Fruit fly (Drosophila melanogaster) whole organism, embryonic: ENCODE measurements around the gene Mcm5.

Experiments used
- CG11093 ChIP-seq: fragments of 200-800 bp; sonication (Bioruptor generic); IDR thresholded peaks from 3 replicates; pipeline ENCODE4 v1.3.6; 2022; ENCODE audit warnings: missing biosample characterization, missing genetic modification characterization
- CG11560 ChIP-seq: fragments of 200-800 bp; sonication (Bioruptor generic); IDR thresholded peaks from 3 replicates; pipeline ENCODE4 v1.3.6; 2022; ENCODE audit warnings: missing biosample characterization, missing genetic modification characterization
- CG12104 ChIP-seq: fragments of 200-800 bp; sonication (Bioruptor generic); optimal IDR thresholded peaks from 3 replicates; lab custom pipeline; 2016; ENCODE audit warnings: missing biosample characterization, missing genetic modification characterization
- CG12155 ChIP-seq: fragments of 200-800 bp; sonication (Bioruptor generic); optimal IDR thresholded peaks from 3 replicates; lab custom pipeline; 2016; ENCODE audit warnings: missing biosample characterization, missing genetic modification characterization
- CG1233 ChIP-seq: fragments of 200-800 bp; sonication (Bioruptor generic); optimal IDR thresholded peaks from 4 replicates; lab custom pipeline; 2018; ENCODE audit warnings: missing biosample characterization, mild to moderate bottlenecking, missing genetic modification characterization
- CG16779 ChIP-seq: fragments of 200-800 bp; sonication (Bioruptor generic); IDR thresholded peaks from 2 replicates; pipeline ENCODE4 v1.3.6; 2022; ENCODE audit warnings: missing biosample characterization, missing genetic modification characterization
- CG17186 ChIP-seq: fragments of 200-800 bp; sonication (Bioruptor generic); optimal IDR thresholded peaks from 3 replicates; lab custom pipeline; 2017; ENCODE audit warnings: missing biosample characterization, missing genetic modification reagents, missing genetic modification characterization
- CG30020 ChIP-seq: fragments of 200-800 bp; optimal IDR thresholded peaks from 2 replicates; lab custom pipeline; 2019; ENCODE audit warnings: missing biosample characterization, mild to moderate bottlenecking, missing genetic modification characterization, moderate library complexity
- CG3065 ChIP-seq: fragments of 200-800 bp; sonication (Bioruptor generic); optimal IDR thresholded peaks from 2 replicates; lab custom pipeline; 2016; ENCODE audit warnings: missing biosample characterization, missing genetic modification characterization
- CG3407 ChIP-seq: fragments of 200-800 bp; sonication (Bioruptor generic); optimal IDR thresholded peaks from 2 replicates; lab custom pipeline; 2018; ENCODE audit warnings: missing biosample characterization, mild to moderate bottlenecking, missing genetic modification characterization
- CG6791 ChIP-seq: fragments of 200-800 bp; sonication (Bioruptor generic); IDR thresholded peaks from 3 replicates; pipeline ENCODE4 v1.3.6; 2022; ENCODE audit warnings: missing biosample characterization, missing genetic modification characterization; ENCODE audit not compliant: partially characterized antibody
- CG7987 ChIP-seq: fragments of 200-800 bp; sonication (Bioruptor generic); optimal IDR thresholded peaks from 2 replicates; lab custom pipeline; 2018; ENCODE audit warnings: missing biosample characterization, mild to moderate bottlenecking, missing genetic modification characterization, moderate library complexity
- CG8359 ChIP-seq: fragments of 200-800 bp; sonication (Bioruptor generic); optimal IDR thresholded peaks from 2 replicates; lab custom pipeline; 2017; ENCODE audit warnings: missing biosample characterization, mild to moderate bottlenecking, missing genetic modification characterization, borderline replicate concordance
- CG9609 ChIP-seq: fragments of 200-800 bp; sonication (Bioruptor generic); optimal IDR thresholded peaks from 3 replicates; lab custom pipeline; 2016; ENCODE audit warnings: missing biosample characterization, missing genetic modification characterization
- CrebB ChIP-seq: fragments of 200-800 bp; sonication (Bioruptor generic); optimal IDR thresholded peaks from 3 replicates; lab custom pipeline; 2018; ENCODE audit warnings: missing biosample characterization, mild to moderate bottlenecking, missing genetic modification characterization
- Dad ChIP-seq: fragments of 200-800 bp; sonication (Bioruptor generic); optimal IDR thresholded peaks from 3 replicates; lab custom pipeline; 2016; ENCODE audit warnings: missing biosample characterization, missing genetic modification characterization
- Dll ChIP-seq: fragments of 200-800 bp; sonication (Bioruptor generic); IDR thresholded peaks from 4 replicates; pipeline ENCODE4 v1.3.6; 2022; ENCODE audit warnings: missing biosample characterization, missing genetic modification characterization; ENCODE audit not compliant: partially characterized antibody
- Fer2 ChIP-seq: fragments of 200-800 bp; sonication (Bioruptor generic); optimal IDR thresholded peaks from 2 replicates; lab custom pipeline; 2018; ENCODE audit warnings: missing biosample characterization, mild to moderate bottlenecking, missing genetic modification characterization, moderate library complexity
- Fer3 ChIP-seq: fragments of 200-800 bp; sonication (Bioruptor generic); optimal IDR thresholded peaks from 2 replicates; lab custom pipeline; 2018; ENCODE audit warnings: missing biosample characterization, mild to moderate bottlenecking, missing genetic modification characterization, moderate library complexity
- Mad ChIP-seq: fragments of 200-800 bp; sonication (Bioruptor generic); optimal IDR thresholded peaks from 2 replicates; lab custom pipeline; 2016; ENCODE audit warnings: missing biosample characterization, missing genetic modification characterization
- Mes4 ChIP-seq: fragments of 200-800 bp; sonication (Bioruptor generic); optimal IDR thresholded peaks from 2 replicates; lab custom pipeline; 2016; ENCODE audit warnings: missing biosample characterization, missing genetic modification characterization
- Nf-YA ChIP-seq: fragments of 200-800 bp; sonication (Bioruptor generic); IDR thresholded peaks from 2 replicates; pipeline ENCODE4 v1.3.6; 2022; ENCODE audit warnings: missing biosample characterization, missing genetic modification characterization
- Ptx1 ChIP-seq: fragments of 200-800 bp; sonication (Bioruptor generic); IDR thresholded peaks from 2 replicates; pipeline ENCODE4 v1.3.6; 2022; ENCODE audit warnings: missing biosample characterization, missing genetic modification characterization
- Sox100B ChIP-seq: fragments of 200-800 bp; sonication (Bioruptor generic); optimal IDR thresholded peaks from 3 replicates; lab custom pipeline; 2018; ENCODE audit warnings: missing biosample characterization, mild to moderate bottlenecking, missing genetic modification characterization
- Spps ChIP-seq: fragments of 200-800 bp; sonication (Bioruptor generic); optimal IDR thresholded peaks from 2 replicates; lab custom pipeline; 2018; ENCODE audit warnings: missing biosample characterization, mild to moderate bottlenecking, missing genetic modification characterization
- Sry-β ChIP-seq: fragments of 200-800 bp; sonication (Bioruptor generic); optimal IDR thresholded peaks from 2 replicates; lab custom pipeline; 2018; ENCODE audit warnings: missing biosample characterization, mild to moderate bottlenecking, missing genetic modification characterization, moderate library complexity
- abd-A ChIP-seq: fragments of 200-800 bp; sonication (Bioruptor generic); optimal IDR thresholded peaks from 3 replicates; lab custom pipeline; 2019; ENCODE audit warnings: missing biosample characterization, mild to moderate bottlenecking, missing genetic modification characterization, moderate library complexity
- bigmax ChIP-seq: fragments of 200-800 bp; sonication (Bioruptor generic); optimal IDR thresholded peaks from 2 replicates; lab custom pipeline; 2018; ENCODE audit warnings: missing biosample characterization, mild to moderate bottlenecking, missing genetic modification characterization
- esg ChIP-seq: fragments of 200-800 bp; sonication (Bioruptor generic); conservative IDR thresholded peaks from 2 replicates; pipeline ENCODE4 v1.3.6; 2022; ENCODE audit warnings: missing biosample characterization, missing genetic modification characterization
- gsb ChIP-seq: fragments of 200-800 bp; sonication (Bioruptor generic); IDR thresholded peaks from 2 replicates; pipeline ENCODE4 v1.3.6; 2022; ENCODE audit warnings: missing biosample characterization, missing genetic modification characterization
- h ChIP-seq: fragments of >200 bp; optimal IDR thresholded peaks from 2 replicates; lab custom pipeline; 2017
- hth ChIP-seq: fragments of >200 bp; optimal IDR thresholded peaks from 2 replicates; lab custom pipeline; 2017; ENCODE audit warnings: inconsistent platforms
- kni ChIP-seq: fragments of 200-800 bp; sonication (Bioruptor generic); optimal IDR thresholded peaks from 3 replicates; lab custom pipeline; 2017; ENCODE audit warnings: mild to moderate bottlenecking, missing biosample characterization, missing genetic modification reagents, missing genetic modification characterization
- lola ChIP-seq, 3 experiments: fragments of >200 bp in 2 of 3; fragments of 200-800 bp in 1 of 3; sonication (Bioruptor generic) in 1 of 3; optimal IDR thresholded peaks; 2 replicates each; lab custom pipeline; 2017 to 2019; ENCODE audit warnings: missing biosample characterization in 3 of 3, missing genetic modification characterization in 3 of 3, mild to moderate bottlenecking in 1 of 3, moderate library complexity in 1 of 3
- nerfin-1 ChIP-seq: fragments of 200-800 bp; sonication (Bioruptor generic); optimal IDR thresholded peaks from 3 replicates; lab custom pipeline; 2019; ENCODE audit warnings: missing biosample characterization, mild to moderate bottlenecking, missing genetic modification characterization, moderate library complexity
- prd ChIP-seq, 3 experiments: fragments of >200 bp in 2 of 3; fragments of 200-800 bp in 1 of 3; sonication (Bioruptor generic) in 1 of 3; optimal IDR thresholded peaks in 2 of 3; IDR thresholded peaks in 1 of 3; 2 replicates in 2 of 3; 3 replicates in 1 of 3; pipeline versions ENCODE4 v1.3.6 to Lab custom; 2017 to 2022; ENCODE audit warnings: missing biosample characterization in 1 of 3, missing genetic modification characterization in 1 of 3
- psq ChIP-seq: fragments of 200-800 bp; sonication (Bioruptor generic); optimal IDR thresholded peaks from 2 replicates; lab custom pipeline; 2017; ENCODE audit warnings: missing biosample characterization, missing genetic modification characterization
- sc ChIP-seq, 3 experiments: fragments of >200 bp in 2 of 3; fragments of 200-800 bp in 1 of 3; sonication (Bioruptor generic) in 1 of 3; optimal IDR thresholded peaks; 2 replicates in 2 of 3; 3 replicates in 1 of 3; lab custom pipeline; 2017; ENCODE audit warnings: mild to moderate bottlenecking in 1 of 3, missing biosample characterization in 1 of 3, missing genetic modification characterization in 1 of 3, missing genetic modification reagents in 1 of 3
- sens ChIP-seq: fragments of 200-800 bp; sonication (Bioruptor generic); peaks from one replicate; lab custom pipeline; 2016; ENCODE audit warnings: missing biosample characterization, missing genetic modification characterization
- seq ChIP-seq: fragments of 200-800 bp; sonication (Bioruptor generic); IDR thresholded peaks from 2 replicates; pipeline ENCODE4 v1.3.6; 2022; ENCODE audit warnings: missing biosample characterization, missing genetic modification characterization
- shn ChIP-seq: fragments of 200-800 bp; sonication (Bioruptor generic); optimal IDR thresholded peaks from 3 replicates; lab custom pipeline; 2016; ENCODE audit warnings: missing biosample characterization, missing genetic modification characterization
- sqz ChIP-seq: fragments of 200-800 bp; sonication (Bioruptor generic); optimal IDR thresholded peaks from 3 replicates; lab custom pipeline; 2018; ENCODE audit warnings: missing biosample characterization, mild to moderate bottlenecking, missing genetic modification characterization
- tna ChIP-seq: fragments of 200-800 bp; sonication (Bioruptor generic); IDR thresholded peaks from 2 replicates; pipeline ENCODE4 v1.3.6; 2022; ENCODE audit warnings: missing biosample characterization, missing genetic modification characterization; ENCODE audit not compliant: partially characterized antibody
- toy ChIP-seq: fragments of 200-800 bp; sonication (Bioruptor generic); IDR thresholded peaks from 2 replicates; pipeline ENCODE4 v1.3.6; 2022; ENCODE audit warnings: missing biosample characterization, missing genetic modification characterization
- unc-4 ChIP-seq: fragments of 200-800 bp; sonication (Bioruptor generic); IDR thresholded peaks from 2 replicates; pipeline ENCODE4 v1.3.6; 2022; ENCODE audit warnings: missing biosample characterization, missing genetic modification characterization; ENCODE audit not compliant: partially characterized antibody
- vvl ChIP-seq: fragments of 200-800 bp; sonication (Bioruptor generic); IDR thresholded peaks from 2 replicates; pipeline ENCODE4 v1.3.6; 2022; ENCODE audit warnings: missing biosample characterization, missing genetic modification characterization
- zen ChIP-seq: fragments of 200-800 bp; sonication (Bioruptor generic); optimal IDR thresholded peaks from 3 replicates; lab custom pipeline; 2018; ENCODE audit warnings: missing biosample characterization, mild to moderate bottlenecking, missing genetic modification characterization, moderate library complexity

The Mcm5 gene

DNA sequence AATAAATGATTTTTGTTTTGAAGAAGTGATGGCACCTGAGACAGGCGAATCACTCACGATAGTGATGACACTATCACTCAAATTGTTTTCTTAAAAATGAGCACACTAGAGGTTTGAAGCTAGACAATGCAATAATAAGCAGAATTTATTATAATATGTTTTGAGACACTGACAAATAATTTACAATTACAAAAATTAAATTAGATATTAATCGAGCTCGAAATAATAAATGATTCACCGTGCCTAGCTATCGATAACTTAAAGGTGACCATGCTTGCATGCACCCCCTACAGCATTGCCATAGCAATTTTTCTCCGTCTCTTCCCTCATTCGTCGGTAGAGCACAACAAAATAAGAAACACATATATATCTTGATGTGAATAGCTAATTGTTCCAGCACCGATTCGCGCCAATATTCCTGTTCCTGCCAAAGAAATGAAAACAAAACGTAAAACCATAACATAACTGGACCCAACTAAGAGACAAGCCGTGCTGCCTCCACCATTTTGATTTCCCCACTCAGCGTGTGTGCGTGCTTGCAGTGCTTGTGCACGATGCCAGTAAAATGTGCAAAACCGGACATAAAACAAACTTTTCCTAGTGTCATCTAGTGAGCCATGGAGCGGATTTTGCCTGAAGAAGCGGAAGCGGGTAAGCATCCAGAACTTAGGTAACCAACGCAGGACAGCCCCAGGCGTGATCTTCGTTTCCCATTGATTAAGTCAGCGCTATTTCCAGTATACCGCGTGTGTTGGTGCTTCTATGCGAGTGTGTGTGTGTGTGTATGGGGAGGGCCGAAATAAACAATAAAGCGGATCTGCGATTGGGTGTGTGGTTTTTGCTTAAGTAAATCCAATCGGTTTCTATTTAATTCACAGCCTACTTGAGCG is 27.1 kb upstream of the Mcm5 start, which contains the start of the genes MED7 and Cap-H2 (continued):
- TF ChIP-seq Fer3 (tag; lab: Kevin White, UChicago) (peak; percentile 62), Dll (peak; percentile 100), gsb (GFP tag; lab: Robert Waterston, UW) (0 out of 2 replicates have a peak, but pooled peaks have one; percentile 16), nerfin-1 (tag; lab: Kevin White, UChicago) (peak; percentile 75), Ptx1 (GFP tag; lab: Robert Waterston, UW) (peak; percentile 89), Sry-β (no peak), h (no peak), CG3407 (GFP tag; lab: Kevin White, UChicago) (peak; percentile 58), Mad (GFP tag; lab: Kevin White, UChicago) (peak; percentile 80), Fer2 (tag; lab: Kevin White, UChicago) (peak; percentile 81), tna (GFP tag; lab: Robert Waterston, UW) (peak; percentile 91), CG7987 (GFP tag; lab: Kevin White, UChicago) (peak; percentile 19), esg (peak; percentile 78), CG30020 (tag; lab: Kevin White, UChicago) (peak; percentile 74), CG12104 (peak; percentile 32), CG3065 (GFP tag; lab: Kevin White, UChicago) (peak; percentile 48), Dad (GFP tag; lab: Kevin White, UChicago) (peak; percentile 65), CG17186 (GFP tag; lab: Kevin White, UChicago) (peak; percentile 69), toy (GFP tag; lab: Robert Waterston, UW) (no peak), CrebB (tag; lab: Kevin White, UChicago) (peak; percentile 33), vvl (peak; percentile 88), hth (lab: Kevin White, UChicago) (no peak), CG12155 (GFP tag; lab: Kevin White, UChicago) (peak; percentile 85), unc-4 (GFP tag; lab: Robert Waterston, UW) (peak; percentile 98), CG6791 (GFP tag; lab: Robert Waterston, UW) (peak; percentile 92), Mes4 (peak; percentile 53), lola (GFP tag; optimal IDR thresholded peaks at IDR 0.05; lab: Kevin White, UChicago) (peak in 2 of 3 experiments; percentile 29 to 79), sens (GFP tag; lab: Kevin White, UChicago) (peak; percentile 97), CG1233 (peak; percentile 59), CG11093 (GFP tag; lab: Robert Waterston, UW) (peak; percentile 74), shn (GFP tag; lab: Kevin White, UChicago) (peak; percentile 73), Nf-YA (GFP tag; lab: Robert Waterston, UW) (peak; percentile 17; the same call in 1 of the 2 replicates), CG9609 (GFP tag; lab: Kevin White, UChicago) (peak; percentile 47), CG11560 (tag; lab: Robert Waterston, UW) (peak; percentile 49; the same call in 1 of the 3 replicates), sc (optimal IDR thresholded peaks at IDR 0.05; lab: Kevin White, UChicago) (no peak), sc (GFP tag; optimal IDR thresholded peaks at IDR 0.05; lab: Kevin White, UChicago) (peak; percentile 3), Spps (tag; lab: Kevin White, UChicago) (peak; percentile 61), sqz (GFP tag; lab: Kevin White, UChicago) (no peak), Sox100B (GFP tag; lab: Kevin White, UChicago) (peak; percentile 41), CG16779 (GFP tag; lab: Robert Waterston, UW) (0 out of 2 replicates have a peak, but pooled peaks have one; percentile 59), zen (tag; lab: Kevin White, UChicago) (peak; percentile 85), prd (optimal IDR thresholded peaks at IDR 0.05; lab: Kevin White, UChicago) (no peak), prd (GFP tag; IDR thresholded peaks at IDR 0.05; lab: Robert Waterston, UW) (peak; percentile 93), abd-A (no peak), seq (peak; percentile 57; the same call in 1 of the 2 replicates), CG8359 (no peak), psq (GFP tag; lab: Kevin White, UChicago) (peak; percentile 97), bigmax (GFP tag; lab: Kevin White, UChicago) (no peak), kni (no peak)
